Worm (Caenorhabditis elegans) whole organism, mixed stage, embryonic: ENCODE data around the gene clec-265.

Experiments
- hlh-1 ChIP-seq: fragments of 150-350 bp; optimal IDR thresholded peaks from 2 replicates; lab custom pipeline; 2014; ENCODE audit warnings: missing biosample characterization, missing genetic modification reagents, missing genetic modification characterization
- nhr-28 ChIP-seq: fragments of 150-350 bp; optimal IDR thresholded peaks from 2 replicates; lab custom pipeline; 2014; ENCODE audit warnings: missing biosample characterization, missing genetic modification characterization
- sem-2 ChIP-seq: fragments of 200-800 bp; sonication (Bioruptor generic); optimal IDR thresholded peaks from 2 replicates; lab custom pipeline; 2018; ENCODE audit warnings: mild to moderate bottlenecking, missing genetic modification characterization, missing compliant biosample characterization
- zip-8 ChIP-seq: fragments of 150-350 bp; optimal IDR thresholded peaks from 2 replicates; lab custom pipeline; 2014; ENCODE audit warnings: missing biosample characterization, missing genetic modification characterization

ce11 chrX:3003703-3004102, 27.9 kb upstream of the clec-265 start, which contains the start of gene Y41G9A.6:
- TF ChIP-seq zip-8 (tag; lab: Kevin White, UChicago) (no peak), hlh-1 (tag; lab: Kevin White, UChicago) (no peak), nhr-28 (tag; lab: Kevin White, UChicago) (no peak), sem-2 (GFP tag; lab: Kevin White, UChicago) (no peak)
